Worm (Caenorhabditis elegans) whole organism, L4/young adult: ENCODE measurements around the gene R53.5.

Experiments
- W03F9.2 ChIP-seq: fragments of 150-350 bp; optimal IDR thresholded peaks from 2 replicates; lab custom pipeline; 2014; ENCODE audit warnings: missing biosample characterization, missing genetic modification characterization
- dao-5 ChIP-seq: sonication (generic microtip); optimal IDR thresholded peaks from 2 replicates; lab custom pipeline; 2016; ENCODE audit warnings: missing genotype, missing genetic modification characterization, moderate library complexity, missing compliant biosample characterization
- him-1 ChIP-seq: sonication (generic microtip); optimal IDR thresholded peaks from 2 replicates; lab custom pipeline; 2016; ENCODE audit warnings: missing genotype, missing genetic modification reagents, missing genetic modification characterization, missing compliant biosample characterization

DNA sequence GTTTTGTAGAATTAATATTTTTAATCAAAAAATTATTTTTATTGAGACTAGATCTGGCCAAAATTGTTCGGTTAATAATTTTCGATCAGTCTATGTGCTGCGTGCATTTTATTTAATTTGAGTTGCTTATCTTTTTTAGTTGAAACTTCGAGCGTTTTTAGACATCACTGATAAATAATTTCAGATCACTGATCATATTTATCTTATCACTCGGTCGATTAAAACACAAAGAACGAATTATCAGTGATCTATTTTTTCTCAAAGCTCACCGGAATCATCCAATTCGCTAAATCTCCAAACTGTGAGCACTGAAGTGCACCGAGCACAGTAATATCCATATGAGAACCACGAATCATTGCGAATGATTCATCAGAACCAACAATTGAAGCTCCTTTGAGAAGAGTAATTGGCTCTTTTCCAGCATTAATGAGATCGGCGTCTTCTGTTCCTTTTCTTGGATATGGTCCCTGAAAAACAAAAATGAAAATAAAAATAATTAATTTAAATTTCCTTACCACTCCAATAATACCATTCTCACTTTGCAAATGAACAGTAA, 35.2 kb downstream of the R53.5 start:
- TF ChIP-seq dao-5 (tag; lab: Kevin White, UChicago) (no peak), him-1 (no peak), W03F9.2 (tag; lab: Kevin White, UChicago) (no peak)
